Fruit fly (Drosophila melanogaster) whole organism, prepupa: ENCODE results near the gene CG1578.

Source experiments
- Blimp-1 ChIP-seq: fragments of 200-800 bp; sonication (Bioruptor generic); optimal IDR thresholded peaks from 3 replicates; lab custom pipeline; 2017; ENCODE audit warnings: missing biosample characterization, missing genetic modification characterization, mild to moderate bottlenecking, moderate library complexity, missing genetic modification reagents
- CG11902 ChIP-seq: fragments of 200-800 bp; sonication (Bioruptor generic); optimal IDR thresholded peaks from 3 replicates; lab custom pipeline; 2016; ENCODE audit warnings: missing biosample characterization, missing genetic modification characterization
- CG3032 ChIP-seq: fragments of 200-800 bp; optimal IDR thresholded peaks from 2 replicates; lab custom pipeline; 2019; ENCODE audit warnings: missing biosample characterization, mild to moderate bottlenecking, missing genetic modification characterization, moderate library complexity
- CG9139 ChIP-seq: fragments of 200-800 bp; sonication (Bioruptor generic); optimal IDR thresholded peaks from 3 replicates; lab custom pipeline; 2017; ENCODE audit warnings: missing biosample characterization, mild to moderate bottlenecking, missing genetic modification characterization
- Ets21C ChIP-seq: fragments of 200-800 bp; sonication (Bioruptor generic); optimal IDR thresholded peaks from 3 replicates; lab custom pipeline; 2016; ENCODE audit warnings: missing biosample characterization, missing genetic modification characterization
- Ets96B ChIP-seq: fragments of 200-800 bp; optimal IDR thresholded peaks from 2 replicates; lab custom pipeline; 2019; ENCODE audit warnings: missing biosample characterization, mild to moderate bottlenecking, missing genetic modification characterization, moderate library complexity
- Hr4 ChIP-seq: fragments of 200-800 bp; sonication (Bioruptor generic); optimal IDR thresholded peaks from 3 replicates; lab custom pipeline; 2016; ENCODE audit warnings: missing biosample characterization, missing genetic modification characterization
- Lpt ChIP-seq: fragments of 200-800 bp; sonication (Bioruptor generic); optimal IDR thresholded peaks from 3 replicates; lab custom pipeline; 2016; ENCODE audit warnings: missing biosample characterization, missing genetic modification characterization
- Sox102F ChIP-seq: fragments of 200-800 bp; sonication (Bioruptor generic); optimal IDR thresholded peaks from 2 replicates; lab custom pipeline; 2016; ENCODE audit warnings: missing biosample characterization, mild to moderate bottlenecking, missing genetic modification characterization
- Sox15 ChIP-seq: fragments of 200-800 bp; sonication (Bioruptor generic); optimal IDR thresholded peaks from 3 replicates; lab custom pipeline; 2016; ENCODE audit warnings: missing biosample characterization, missing genetic modification characterization
- fd85E ChIP-seq: fragments of 200-800 bp; sonication (Bioruptor generic); optimal IDR thresholded peaks from 3 replicates; lab custom pipeline; 2016; ENCODE audit warnings: missing biosample characterization, missing genetic modification characterization
- spab ChIP-seq: fragments of 200-800 bp; sonication (Bioruptor generic); optimal IDR thresholded peaks from 2 replicates; lab custom pipeline; 2017; ENCODE audit warnings: missing biosample characterization, mild to moderate bottlenecking, missing genetic modification characterization, missing genetic modification reagents

- peak; percentile 92 for TF ChIP-seq Blimp-1 (GFP tag; lab: Kevin White, UChicago)
- TF ChIP-seq Sox15 = no peak
- TF ChIP-seq Sox102F (GFP tag; lab: Kevin White, UChicago) = no peak
- no peak for TF ChIP-seq spab (GFP tag; lab: Kevin White, UChicago)
- TF ChIP-seq Ets96B (tag; lab: Kevin White, UChicago) = no peak
- no peak for TF ChIP-seq CG9139 (GFP tag; lab: Kevin White, UChicago)
- no peak for TF ChIP-seq fd85E (GFP tag; lab: Kevin White, UChicago)
- no peak for TF ChIP-seq Hr4 (GFP tag; lab: Kevin White, UChicago)
- TF ChIP-seq Ets21C = no peak
- no peak for TF ChIP-seq Lpt
- TF ChIP-seq CG11902 (GFP tag; lab: Kevin White, UChicago) = no peak
- no peak for TF ChIP-seq CG3032 (tag; lab: Kevin White, UChicago)
Observed at dm6 chrX:11815356-11816270, 738 bp downstream of the CG1578 start.
